Worm (Caenorhabditis elegans) whole organism, mixed stage, embryonic: ENCODE results near the gene lips-1.
A peak's percentile ranks its signal among the peaks of the same experiment; 100 is the strongest.

ENCODE experiments used
- M03D4.4 ChIP-seq: sonication (generic microtip); optimal IDR thresholded peaks from 2 replicates; lab custom pipeline; 2017; ENCODE audit warnings: mild to moderate bottlenecking, missing genetic modification characterization, missing compliant biosample characterization
- bed-3 ChIP-seq: fragments of 200-800 bp; sonication (Bioruptor generic); optimal IDR thresholded peaks from 3 replicates; lab custom pipeline; 2018; ENCODE audit warnings: mild to moderate bottlenecking, missing genetic modification characterization, moderate library complexity, missing compliant biosample characterization
- blmp-1 ChIP-seq: fragments of 150-350 bp; optimal IDR thresholded peaks from 2 replicates; lab custom pipeline; 2014; ENCODE audit warnings: missing biosample characterization, missing genetic modification characterization
- ceh-39 ChIP-seq: fragments of 150-350 bp; optimal IDR thresholded peaks from 2 replicates; lab custom pipeline; 2014; ENCODE audit warnings: missing biosample characterization, missing genetic modification characterization
- ceh-43 ChIP-seq: fragments of 200-800 bp; sonication (Bioruptor generic); optimal IDR thresholded peaks from 2 replicates; lab custom pipeline; 2018; ENCODE audit warnings: mild to moderate bottlenecking, missing genetic modification characterization, moderate library complexity, missing compliant biosample characterization
- ceh-83 ChIP-seq: fragments of 200-800 bp; sonication (Bioruptor generic); optimal IDR thresholded peaks from 2 replicates; lab custom pipeline; 2018; ENCODE audit warnings: mild to moderate bottlenecking, missing genetic modification characterization, missing compliant biosample characterization
- ces-1 ChIP-seq: fragments of 150-350 bp; optimal IDR thresholded peaks from 2 replicates; lab custom pipeline; 2014; ENCODE audit warnings: missing biosample characterization, missing genetic modification reagents, missing genetic modification characterization
- cnd-1 ChIP-seq: fragments of 200-800 bp; sonication (Bioruptor generic); optimal IDR thresholded peaks from 2 replicates; lab custom pipeline; 2018; ENCODE audit warnings: mild to moderate bottlenecking, missing genetic modification characterization, missing compliant biosample characterization
- drap-1 ChIP-seq: fragments of 200-800 bp; sonication (Bioruptor generic); optimal IDR thresholded peaks from 3 replicates; lab custom pipeline; 2018; ENCODE audit warnings: mild to moderate bottlenecking, missing genetic modification characterization, missing compliant biosample characterization
- elt-1 ChIP-seq: sonication (generic microtip); optimal IDR thresholded peaks from 2 replicates; lab custom pipeline; 2017; ENCODE audit warnings: missing genetic modification characterization, mild to moderate bottlenecking, missing compliant biosample characterization, antibody characterized with exemption, moderate library complexity, borderline replicate concordance; ENCODE audit not compliant: insufficient read depth
- elt-3 ChIP-seq: fragments of 150-350 bp; optimal IDR thresholded peaks from 2 replicates; lab custom pipeline; 2014; ENCODE audit warnings: missing biosample characterization, missing genetic modification characterization
- flh-1 ChIP-seq: fragments of 200-800 bp; sonication (Bioruptor generic); optimal IDR thresholded peaks from 2 replicates; lab custom pipeline; 2018; ENCODE audit warnings: mild to moderate bottlenecking, missing genetic modification characterization, moderate library complexity, missing compliant biosample characterization
- ham-2 ChIP-seq: fragments of 200-800 bp; sonication (Bioruptor generic); optimal IDR thresholded peaks from 2 replicates; lab custom pipeline; 2018; ENCODE audit warnings: mild to moderate bottlenecking, missing genetic modification characterization, missing compliant biosample characterization
- hlh-1 ChIP-seq: fragments of 150-350 bp; optimal IDR thresholded peaks from 2 replicates; lab custom pipeline; 2014; ENCODE audit warnings: missing biosample characterization, missing genetic modification reagents, missing genetic modification characterization
- lin-13 ChIP-seq: fragments of 150-350 bp; optimal IDR thresholded peaks from 2 replicates; lab custom pipeline; 2014; ENCODE audit warnings: missing biosample characterization, missing genetic modification characterization
- lin-32 ChIP-seq: fragments of 200-800 bp; sonication (Bioruptor generic); optimal IDR thresholded peaks from 2 replicates; lab custom pipeline; 2018; ENCODE audit warnings: mild to moderate bottlenecking, missing genetic modification characterization, missing compliant biosample characterization
- lsy-2 ChIP-seq: fragments of 150-350 bp; optimal IDR thresholded peaks from 2 replicates; lab custom pipeline; 2014; ENCODE audit warnings: missing biosample characterization, missing genetic modification characterization
- mab-5 ChIP-seq: fragments of 150-350 bp; optimal IDR thresholded peaks from 2 replicates; lab custom pipeline; 2014; ENCODE audit warnings: missing biosample characterization, missing genetic modification characterization
- mep-1 ChIP-seq: fragments of 150-350 bp; optimal IDR thresholded peaks from 2 replicates; lab custom pipeline; 2017; ENCODE audit warnings: missing biosample characterization, missing genetic modification reagents, missing genetic modification characterization, inconsistent platforms
- mls-2 ChIP-seq: sonication (generic microtip); optimal IDR thresholded peaks from 2 replicates; lab custom pipeline; 2016; ENCODE audit warnings: mild to moderate bottlenecking, missing genetic modification characterization, moderate library complexity, missing compliant biosample characterization
- nhr-12 ChIP-seq: fragments of 150-350 bp; optimal IDR thresholded peaks from 2 replicates; lab custom pipeline; 2014; ENCODE audit warnings: missing biosample characterization, missing genetic modification characterization
- nhr-2 ChIP-seq: fragments of 150-350 bp; optimal IDR thresholded peaks from 2 replicates; lab custom pipeline; 2014; ENCODE audit warnings: missing biosample characterization, missing genetic modification characterization
- nhr-237 ChIP-seq: fragments of 150-350 bp; optimal IDR thresholded peaks from 2 replicates; lab custom pipeline; 2014; ENCODE audit warnings: missing biosample characterization, missing genetic modification characterization
- nhr-28 ChIP-seq: fragments of 150-350 bp; optimal IDR thresholded peaks from 2 replicates; lab custom pipeline; 2014; ENCODE audit warnings: missing biosample characterization, missing genetic modification characterization
- nhr-76 ChIP-seq: sonication (generic microtip); optimal IDR thresholded peaks from 2 replicates; lab custom pipeline; 2017; ENCODE audit warnings: missing biosample characterization, missing genetic modification characterization
- pha-4 ChIP-seq: fragments of 150-350 bp; optimal IDR thresholded peaks from 2 replicates; lab custom pipeline; 2018; ENCODE audit warnings: missing biosample characterization, missing genetic modification reagents, missing genetic modification characterization
- sem-2 ChIP-seq: fragments of 200-800 bp; sonication (Bioruptor generic); optimal IDR thresholded peaks from 2 replicates; lab custom pipeline; 2018; ENCODE audit warnings: mild to moderate bottlenecking, missing genetic modification characterization, missing compliant biosample characterization
- snpc-4 ChIP-seq: fragments of 150-350 bp; optimal IDR thresholded peaks from 2 replicates; lab custom pipeline; 2014; ENCODE audit warnings: missing biosample characterization, missing genetic modification characterization
- sptf-1 ChIP-seq: sonication (generic microtip); optimal IDR thresholded peaks from 2 replicates; lab custom pipeline; 2017; ENCODE audit warnings: mild to moderate bottlenecking, missing genetic modification characterization, moderate library complexity, missing compliant biosample characterization
- tbx-8 ChIP-seq: fragments of 200-800 bp; sonication (Bioruptor generic); optimal IDR thresholded peaks from 2 replicates; lab custom pipeline; 2018; ENCODE audit warnings: mild to moderate bottlenecking, missing genetic modification characterization, moderate library complexity, missing compliant biosample characterization
- unc-120 ChIP-seq: sonication (generic microtip); optimal IDR thresholded peaks from 2 replicates; lab custom pipeline; 2017; ENCODE audit warnings: missing genetic modification characterization, missing compliant biosample characterization; ENCODE audit not compliant: poor library complexity, severe bottlenecking
- unc-39 ChIP-seq: fragments of 150-350 bp; optimal IDR thresholded peaks from 2 replicates; lab custom pipeline; 2014; ENCODE audit warnings: missing biosample characterization, missing genetic modification characterization
- unc-62 ChIP-seq: fragments of 150-350 bp; optimal IDR thresholded peaks from 2 replicates; lab custom pipeline; 2014; ENCODE audit warnings: missing biosample characterization, missing genetic modification reagents, missing genetic modification characterization
- zip-8 ChIP-seq: fragments of 150-350 bp; optimal IDR thresholded peaks from 2 replicates; lab custom pipeline; 2014; ENCODE audit warnings: missing biosample characterization, missing genetic modification characterization
- ztf-11 ChIP-seq: fragments of 150-350 bp; optimal IDR thresholded peaks from 2 replicates; lab custom pipeline; 2014; ENCODE audit warnings: missing biosample characterization, missing genetic modification characterization

Gene lips-1

DNA sequence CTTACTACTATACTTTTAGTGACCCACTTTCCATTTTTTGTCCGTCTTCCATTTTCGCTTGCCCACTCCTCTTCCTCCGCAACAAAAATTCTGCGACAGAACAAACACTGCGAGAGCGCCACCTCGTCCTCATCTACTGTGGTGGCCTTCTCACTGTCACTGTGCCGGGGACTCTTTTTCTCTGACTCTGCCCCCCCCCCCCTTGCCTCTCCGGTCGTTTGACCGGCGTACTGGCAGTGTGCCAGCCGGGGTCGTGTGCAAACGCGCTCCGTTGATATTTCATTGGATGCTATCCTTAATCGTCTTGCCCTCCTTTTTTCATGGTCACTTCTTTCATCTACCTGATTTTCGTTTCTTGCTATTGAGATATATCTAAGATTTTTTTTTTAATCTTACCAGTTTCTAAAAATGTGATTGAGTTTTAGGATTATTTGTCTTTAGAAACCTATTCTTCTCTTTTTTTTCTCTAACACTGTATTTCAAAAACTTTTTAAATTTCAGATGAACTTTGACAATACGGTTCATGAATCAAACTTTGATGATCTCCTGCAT lies 12.0 kb upstream of the lips-1 start, which contains the start of gene atf-6:
Gene atf-6, plus strand, starts transcription at position 502 of the 552 bp plus-strand sequence.
- TF ChIP-seq nhr-28 (tag; lab: Kevin White, UChicago) = no peak
- TF ChIP-seq cnd-1 (tag; lab: Kevin White, UChicago) = peak; percentile 68
- TF ChIP-seq snpc-4 (tag; lab: Kevin White, UChicago) = no peak
- no peak for TF ChIP-seq sem-2
- no peak for TF ChIP-seq mab-5 (tag; lab: Kevin White, UChicago)
- peak; percentile 3 for TF ChIP-seq ceh-43 (GFP tag; lab: Kevin White, UChicago)
- peak; percentile 72 for TF ChIP-seq drap-1 (GFP tag; lab: Kevin White, UChicago)
- TF ChIP-seq flh-1 = peak; percentile 38
- peak; percentile 46 for TF ChIP-seq nhr-2
- no peak for TF ChIP-seq tbx-8
- peak; percentile 47 for TF ChIP-seq mep-1
- TF ChIP-seq nhr-76 (tag; lab: Kevin White, UChicago) = no peak
- peak; percentile 6 for TF ChIP-seq ztf-11 (tag; lab: Kevin White, UChicago)
- peak; percentile 25 for TF ChIP-seq ham-2 (GFP tag; lab: Kevin White, UChicago)
- no peak for TF ChIP-seq nhr-12 (tag; lab: Kevin White, UChicago)
- peak; percentile 64 for TF ChIP-seq lin-13 (tag; lab: Kevin White, UChicago)
- TF ChIP-seq M03D4.4 (tag; lab: Kevin White, UChicago) = peak; percentile 71
- peak; percentile 40 for TF ChIP-seq ces-1 (GFP tag; lab: Kevin White, UChicago)
- TF ChIP-seq bed-3 = no peak
- peak; percentile 71 for TF ChIP-seq unc-120 (tag; lab: Kevin White, UChicago)
- TF ChIP-seq pha-4 (tag; lab: Kevin White, UChicago) = peak; percentile 60
- peak; percentile 46 for TF ChIP-seq lsy-2 (tag; lab: Kevin White, UChicago)
- no peak for TF ChIP-seq ceh-83 (GFP tag; lab: Kevin White, UChicago)
- no peak for TF ChIP-seq blmp-1 (tag; lab: Kevin White, UChicago)
- peak; percentile 81 for TF ChIP-seq mls-2 (tag; lab: Kevin White, UChicago)
- TF ChIP-seq hlh-1 = no peak
- TF ChIP-seq elt-1 (tag; lab: Kevin White, UChicago) = no peak
- TF ChIP-seq ceh-39 = no peak
- TF ChIP-seq nhr-237 (tag; lab: Kevin White, UChicago) = peak; percentile 53
- TF ChIP-seq lin-32 (GFP tag; lab: Kevin White, UChicago) = peak; percentile 49
- no peak for TF ChIP-seq elt-3 (tag; lab: Kevin White, UChicago)
- TF ChIP-seq sptf-1 (tag; lab: Kevin White, UChicago) = peak; percentile 78
- peak; percentile 19 for TF ChIP-seq unc-62 (GFP tag; lab: Kevin White, UChicago)
- TF ChIP-seq unc-39 (tag; lab: Kevin White, UChicago) = no peak
- TF ChIP-seq zip-8 (tag; lab: Kevin White, UChicago) = no peak

DNA sequence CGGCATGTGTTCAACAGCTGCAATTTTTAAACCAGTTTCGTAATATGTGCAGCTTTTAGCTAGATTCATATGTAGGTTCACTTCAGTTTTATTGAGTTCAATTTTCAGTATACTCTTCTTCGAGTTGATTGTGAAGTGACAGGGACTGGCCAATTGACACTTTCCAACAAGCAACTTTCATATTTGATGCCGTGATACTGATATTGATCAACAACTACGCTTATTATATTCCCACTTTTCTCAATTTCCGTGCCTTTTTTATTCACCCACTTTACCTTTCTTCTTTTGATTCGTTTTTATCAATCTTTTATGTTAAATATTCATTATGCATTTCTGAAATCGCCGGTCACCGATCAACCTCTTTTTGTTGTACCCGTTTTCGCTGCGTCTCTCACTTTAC lies 8.5 kb upstream of the lips-1 start:
- TF ChIP-seq nhr-2 (no peak), ceh-43 (GFP tag; lab: Kevin White, UChicago) (no peak), unc-62 (GFP tag; lab: Kevin White, UChicago) (no peak), elt-3 (tag; lab: Kevin White, UChicago) (no peak), snpc-4 (tag; lab: Kevin White, UChicago) (no peak), lin-13 (tag; lab: Kevin White, UChicago) (no peak), lin-32 (GFP tag; lab: Kevin White, UChicago) (no peak), bed-3 (no peak), lsy-2 (tag; lab: Kevin White, UChicago) (no peak), mep-1 (no peak), pha-4 (tag; lab: Kevin White, UChicago) (no peak), nhr-12 (tag; lab: Kevin White, UChicago) (no peak), nhr-237 (tag; lab: Kevin White, UChicago) (no peak), sptf-1 (tag; lab: Kevin White, UChicago) (no peak), ces-1 (GFP tag; lab: Kevin White, UChicago) (no peak), drap-1 (GFP tag; lab: Kevin White, UChicago) (no peak), tbx-8 (no peak)
- TF ChIP-seq, all 35 proteins: peak for 0

DNA sequence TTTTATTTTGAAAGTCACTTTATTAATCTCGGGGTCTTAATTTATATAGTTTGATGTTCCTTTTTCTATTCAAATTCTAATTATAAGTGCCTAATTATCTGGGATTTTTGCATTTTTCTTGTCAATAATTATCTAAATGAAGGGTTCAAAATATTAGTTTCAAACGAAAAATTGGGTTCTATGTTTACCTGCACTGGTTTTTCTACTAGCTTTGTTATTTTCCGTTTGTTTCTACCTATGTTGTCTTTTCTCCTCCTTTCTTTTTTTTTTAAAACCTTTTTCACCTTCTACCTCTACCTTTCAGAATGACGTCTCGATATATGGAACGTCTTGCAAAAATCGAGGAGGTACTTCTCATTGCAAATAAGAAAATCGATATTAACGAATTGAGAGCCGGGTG lies 7.8 kb upstream of the lips-1 start, which contains the start of gene tbc-13:
Gene tbc-13, plus strand, starts transcription at position 301 of the 400 bp plus-strand sequence.
- TF ChIP-seq blmp-1 (tag; lab: Kevin White, UChicago) (no peak), sptf-1 (tag; lab: Kevin White, UChicago) (no peak), unc-62 (GFP tag; lab: Kevin White, UChicago) (no peak), tbx-8 (no peak), unc-39 (tag; lab: Kevin White, UChicago) (no peak), mep-1 (no peak), nhr-28 (tag; lab: Kevin White, UChicago) (no peak), ham-2 (GFP tag; lab: Kevin White, UChicago) (no peak), zip-8 (tag; lab: Kevin White, UChicago) (no peak), lin-32 (GFP tag; lab: Kevin White, UChicago) (no peak), nhr-237 (tag; lab: Kevin White, UChicago) (no peak), lin-13 (tag; lab: Kevin White, UChicago) (no peak), ceh-39 (no peak), ces-1 (GFP tag; lab: Kevin White, UChicago) (no peak), lsy-2 (tag; lab: Kevin White, UChicago) (no peak), M03D4.4 (tag; lab: Kevin White, UChicago) (no peak)
